Fruit fly (Drosophila melanogaster): ENCODE data around the gene Poc1.
A peak's percentile ranks its signal among the peaks of the same experiment; 100 is the strongest.

Poc1 gene

DNA sequence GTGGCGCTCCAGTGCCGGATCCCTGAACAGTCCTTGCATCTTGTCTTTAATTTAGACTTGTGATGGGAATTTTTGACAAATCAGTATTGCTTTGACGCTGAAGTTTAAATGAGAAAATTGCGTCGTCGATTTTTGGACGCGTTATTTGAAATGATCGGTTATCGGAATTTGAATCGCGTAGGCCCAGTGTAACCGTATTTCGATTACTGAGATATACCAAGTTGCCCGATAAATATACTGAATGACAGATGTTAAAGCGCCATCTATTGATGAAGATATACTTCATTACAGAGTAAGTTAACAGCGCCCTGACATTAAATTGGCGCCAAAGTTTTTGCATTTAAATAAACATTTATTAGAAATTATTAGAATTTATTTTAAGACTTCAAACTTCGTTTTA is at the start of gene Poc1 (continued):
- peak; percentile 14; the same call in 1 of the 2 replicates for TF ChIP-seq unc-4 (GFP tag; IDR thresholded peaks at IDR 0.05; ENCODE audit: partially characterized antibody)
- TF ChIP-seq CG15514 (GFP tag; optimal IDR thresholded peaks at IDR 0.05): peak; percentile 28
- peak; percentile 72 for TF ChIP-seq CG13287 (GFP tag; IDR thresholded peaks at IDR 0.05; ENCODE audit: partially characterized antibody)
- peak in 1 of 3 experiments; percentile 58 for TF ChIP-seq Stat92E (GFP tag; optimal IDR thresholded peaks at IDR 0.05)
- peak; percentile 47 for TF ChIP-seq Sry-δ (GFP tag; optimal IDR thresholded peaks at IDR 0.05)
- no peak for TF ChIP-seq Tbp (GFP tag; optimal IDR thresholded peaks at IDR 0.05)
- TF ChIP-seq HLH4C (GFP tag; IDR thresholded peaks at IDR 0.05; ENCODE audit: partially characterized antibody): peak; percentile 71
- peak; percentile 23; the same call in 1 of the 3 replicates for TF ChIP-seq CG14860 (GFP tag; IDR thresholded peaks at IDR 0.05; ENCODE audit: partially characterized antibody)
- no peak for TF ChIP-seq CG8281 (tag; optimal IDR thresholded peaks at IDR 0.05)
- peak; percentile 39 for TF ChIP-seq CG17186 (GFP tag; optimal IDR thresholded peaks at IDR 0.05)
- peak; percentile 91 for TF ChIP-seq Dip2 (GFP tag; IDR thresholded peaks at IDR 0.05)
- peak; percentile 50 for TF ChIP-seq CG1603 (tag; optimal IDR thresholded peaks at IDR 0.05)
- peak; percentile 35; the same call in 1 of the 3 replicates for TF ChIP-seq Doc3 (GFP tag; IDR thresholded peaks at IDR 0.05; ENCODE audit: partially characterized antibody)
- no peak for TF ChIP-seq Gsc (GFP tag; IDR thresholded peaks at IDR 0.05)
- TF ChIP-seq CG6791 (GFP tag; IDR thresholded peaks at IDR 0.05; ENCODE audit: partially characterized antibody): peak; percentile 61
- TF ChIP-seq dimm (GFP tag; IDR thresholded peaks at IDR 0.05): no peak
- TF ChIP-seq CG12236 (GFP tag; optimal IDR thresholded peaks at IDR 0.05): no peak
- TF ChIP-seq Dp (GFP tag; optimal IDR thresholded peaks at IDR 0.05): peak; percentile 96
- TF ChIP-seq dm (GFP tag; optimal IDR thresholded peaks at IDR 0.05): no peak
- no peak for TF ChIP-seq CG30431 (GFP tag; optimal IDR thresholded peaks at IDR 0.05)
- peak; percentile 85 for TF ChIP-seq stwl (tag; optimal IDR thresholded peaks at IDR 0.05)
- TF ChIP-seq CG33213 (GFP tag; optimal IDR thresholded peaks at IDR 0.05): peak; percentile 25
- TF ChIP-seq vnd (GFP tag; IDR thresholded peaks at IDR 0.05; ENCODE audit: partially characterized antibody): 0 out of 3 replicates have a peak, but pooled peaks have one; percentile 15
- TF ChIP-seq Bdp1 (GFP tag; optimal IDR thresholded peaks at IDR 0.05): no peak

DNA sequence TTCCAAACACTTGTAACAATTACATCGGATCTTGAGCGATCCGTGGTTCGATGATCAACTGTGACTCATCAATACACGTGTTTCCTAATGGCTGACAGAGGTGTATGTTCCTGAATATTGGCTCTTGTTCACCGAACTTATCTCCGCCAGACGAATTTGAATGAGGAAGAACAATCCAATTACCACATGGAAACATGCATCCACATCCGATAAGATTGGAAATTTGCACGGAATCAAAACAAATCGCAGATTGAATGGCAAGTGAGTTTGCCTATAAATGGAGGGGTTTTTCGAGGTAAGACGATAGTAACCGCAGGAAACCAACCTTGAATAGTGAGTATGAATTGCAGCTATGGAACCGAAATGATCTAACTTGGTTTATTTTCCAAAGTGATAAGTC is 47.8 kb upstream of the Poc1 start, which contains the start of gene CG10725:
CG10725 (plus strand) TSS at position 301 of the 400 bp plus-strand sequence.
- TF ChIP-seq danr (GFP tag; IDR thresholded peaks at IDR 0.05): no peak
- TF ChIP-seq CG1233 (GFP tag; optimal IDR thresholded peaks at IDR 0.05): no peak
- no peak for TF ChIP-seq Fer2 (tag; optimal IDR thresholded peaks at IDR 0.05)
- TF ChIP-seq gcm2 (GFP tag; optimal IDR thresholded peaks at IDR 0.05): no peak
- no peak for TF ChIP-seq Kr (GFP tag; optimal IDR thresholded peaks at IDR 0.05)
- TF ChIP-seq zfh1 (GFP tag; IDR thresholded peaks at IDR 0.05): no peak

DNA sequence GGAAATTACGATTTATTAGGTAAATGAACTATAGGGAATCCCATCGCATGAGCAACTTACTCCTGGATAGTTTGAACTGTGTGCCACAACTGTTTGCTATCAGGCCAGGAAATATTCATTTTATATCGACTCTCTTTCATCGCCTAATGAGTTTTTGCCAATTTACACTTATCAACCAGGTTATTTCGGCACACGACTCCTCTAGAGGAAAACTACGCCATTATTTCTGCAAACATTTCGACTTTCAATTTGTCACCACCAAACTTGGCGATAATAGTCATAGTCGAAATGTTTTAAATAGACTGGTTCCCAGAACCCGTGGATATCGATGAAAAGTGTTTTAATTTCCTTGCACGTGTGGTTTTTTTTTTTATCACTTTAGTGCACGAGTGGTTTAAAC is 47.2 kb upstream of the Poc1 start, which contains the start of gene CG10154:
CG10154 (minus strand) TSS at position 101 of the 400 bp plus-strand sequence.
- TF ChIP-seq CG8765 (GFP tag; IDR thresholded peaks at IDR 0.05): no peak
- no peak for TF ChIP-seq shn (GFP tag; optimal IDR thresholded peaks at IDR 0.05)
- no peak for TF ChIP-seq CG2202 (tag; optimal IDR thresholded peaks at IDR 0.05)
- no peak for TF ChIP-seq CG8924 (tag; optimal IDR thresholded peaks at IDR 0.05)
- no peak for TF ChIP-seq Spps (tag; optimal IDR thresholded peaks at IDR 0.05)
- TF ChIP-seq CG8359 (GFP tag; optimal IDR thresholded peaks at IDR 0.05; ENCODE audit: borderline replicate concordance): no peak
- no peak for TF ChIP-seq Ets65A (GFP tag)
- TF ChIP-seq nmo (GFP tag; optimal IDR thresholded peaks at IDR 0.05): no peak
- TF ChIP-seq zfh2 (GFP tag; optimal IDR thresholded peaks at IDR 0.05): no peak
- no peak for TF ChIP-seq Gsc (GFP tag; IDR thresholded peaks at IDR 0.05)
- no peak for TF ChIP-seq fd96Cb (tag; optimal IDR thresholded peaks at IDR 0.05)
- no peak for TF ChIP-seq Mes4 (GFP tag; optimal IDR thresholded peaks at IDR 0.05)
- no peak for TF ChIP-seq gsb-n (tag; optimal IDR thresholded peaks at IDR 0.05)

Measured in whole organism, embryonic.